Worm (Caenorhabditis elegans): Measurements from ENCODE around the gene K08F8.15.

Gene K08F8.15

ce11 chrII:8787376-8787775 lies 20.8 kb downstream of the K08F8.15 start:
- no peak for TF ChIP-seq nhr-76 (tag; optimal IDR thresholded peaks at IDR 0.05)
- TF ChIP-seq nhr-237 (tag; optimal IDR thresholded peaks at IDR 0.05) = peak; percentile 89
- peak; percentile 94 for TF ChIP-seq lin-13 (GFP tag; optimal IDR thresholded peaks at IDR 0.05)
- peak; percentile 75 to 89 (median 82) for TF ChIP-seq ceh-82 (tag; optimal IDR thresholded peaks at IDR 0.05)
- TF ChIP-seq mab-9 (GFP tag; IDR thresholded peaks at IDR 0.05) = peak; percentile 91
- TF ChIP-seq grh-1 (GFP tag; IDR thresholded peaks at IDR 0.05) = peak; percentile 95
- no peak for TF ChIP-seq unc-62 (GFP tag; optimal IDR thresholded peaks at IDR 0.05)
- TF ChIP-seq nhr-47 (tag; optimal IDR thresholded peaks at IDR 0.05) = peak; percentile 97
- TF ChIP-seq sox-4 (tag; optimal IDR thresholded peaks at IDR 0.05) = peak; percentile 85
- TF ChIP-seq tlp-1 (tag; optimal IDR thresholded peaks at IDR 0.05) = no peak
- peak; percentile 96 for TF ChIP-seq dsc-1 (tag; optimal IDR thresholded peaks at IDR 0.05)
- peak; percentile 94 for TF ChIP-seq rnt-1 (tag; optimal IDR thresholded peaks at IDR 0.05)
- TF ChIP-seq lsy-2 (tag; optimal IDR thresholded peaks at IDR 0.05) = peak; percentile 93 to 94
- peak; percentile 96 for TF ChIP-seq xbp-1 (tag; optimal IDR thresholded peaks at IDR 0.05)
- no peak for TF ChIP-seq C34B4.2 (tag; optimal IDR thresholded peaks at IDR 0.05)
- TF ChIP-seq nhr-19 (GFP tag; conservative IDR thresholded peaks at IDR 0.05) = peak; percentile 96
- peak; percentile 94 for TF ChIP-seq ceh-8 (GFP tag; optimal IDR thresholded peaks at IDR 0.05)
- no peak for TF ChIP-seq nhr-84 (tag; optimal IDR thresholded peaks at IDR 0.05)
- TF ChIP-seq egl-27 (tag; optimal IDR thresholded peaks at IDR 0.05) = no peak
- TF ChIP-seq aha-1 (tag; optimal IDR thresholded peaks at IDR 0.05) = peak; percentile 7
- peak; percentile 99 for TF ChIP-seq fkh-8 (tag; optimal IDR thresholded peaks at IDR 0.05)
- TF ChIP-seq fkh-10 (GFP tag; optimal IDR thresholded peaks at IDR 0.05) = peak; percentile 75
- TF ChIP-seq vab-15 (tag; optimal IDR thresholded peaks at IDR 0.05) = peak; percentile 87
- peak; percentile 77 to 83 (median 81) for TF ChIP-seq dpl-1 (GFP tag; optimal IDR thresholded peaks at IDR 0.05)
- TF ChIP-seq jun-1 (tag; optimal IDR thresholded peaks at IDR 0.05) = peak; percentile 96
- TF ChIP-seq lin-35 (GFP tag; optimal IDR thresholded peaks at IDR 0.05) = peak; percentile 88 to 94
- peak; percentile 87 for TF ChIP-seq lin-39 (tag; optimal IDR thresholded peaks at IDR 0.05)
- TF ChIP-seq irx-1 (tag; optimal IDR thresholded peaks at IDR 0.05) = peak; percentile 94
- TF ChIP-seq pax-3 (tag; optimal IDR thresholded peaks at IDR 0.05) = peak; percentile 93
- peak; percentile 93 for TF ChIP-seq egl-13 (tag; optimal IDR thresholded peaks at IDR 0.05)
- peak; percentile 90 to 93 for TF ChIP-seq efl-1 (optimal IDR thresholded peaks at IDR 0.05)
- TF ChIP-seq efl-1 (GFP tag; optimal IDR thresholded peaks at IDR 0.05 in 1 of 2) = peak; percentile 78 to 98
- peak; percentile 79 for TF ChIP-seq sup-37 (GFP tag; optimal IDR thresholded peaks at IDR 0.05)
- TF ChIP-seq ets-5 (GFP tag; IDR thresholded peaks at IDR 0.05) = no peak
- TF ChIP-seq aly-2 (tag; optimal IDR thresholded peaks at IDR 0.05) = peak; percentile 74
- TF ChIP-seq mef-2 (tag; optimal IDR thresholded peaks at IDR 0.05) = peak; percentile 66
- peak; percentile 90 for TF ChIP-seq fos-1 (tag; optimal IDR thresholded peaks at IDR 0.05)
- peak; percentile 18 for TF ChIP-seq ceh-63 (GFP tag; optimal IDR thresholded peaks at IDR 0.05)
- TF ChIP-seq unc-30 (tag; optimal IDR thresholded peaks at IDR 0.05) = no peak
- TF ChIP-seq pag-3 (tag; optimal IDR thresholded peaks at IDR 0.05; ENCODE audit: borderline replicate concordance, insufficient read depth) = no peak
- peak; percentile 92 for TF ChIP-seq ceh-88 (GFP tag; IDR thresholded peaks at IDR 0.05)
- TF ChIP-seq lin-15B (tag; optimal IDR thresholded peaks at IDR 0.05) = peak; percentile 23
- no peak for TF ChIP-seq unc-98 (GFP tag; IDR thresholded peaks at IDR 0.05)
- TF ChIP-seq mep-1 (tag; optimal IDR thresholded peaks at IDR 0.05) = peak; percentile 98
- TF ChIP-seq nhr-20 (tag; optimal IDR thresholded peaks at IDR 0.05) = peak; percentile 99
- TF ChIP-seq nhr-11 (tag; optimal IDR thresholded peaks at IDR 0.05) = peak; percentile 94
- peak; percentile 5 for TF ChIP-seq zag-1 (tag; optimal IDR thresholded peaks at IDR 0.05)
- TF ChIP-seq alr-1 (tag; optimal IDR thresholded peaks at IDR 0.05; ENCODE audit: borderline replicate concordance) = no peak
- TF ChIP-seq C16A3.4 (tag; optimal IDR thresholded peaks at IDR 0.05) = peak; percentile 93
- TF ChIP-seq hpl-2 (GFP tag; optimal IDR thresholded peaks at IDR 0.05) = peak; percentile 86
- TF ChIP-seq elt-3 (tag; optimal IDR thresholded peaks at IDR 0.05) = peak in 3 of 6 experiments; percentile 83 to 94 (median 86)
- peak; percentile 84 for TF ChIP-seq zip-4 (GFP tag; optimal IDR thresholded peaks at IDR 0.05)
- TF ChIP-seq hlh-17 (GFP tag; optimal IDR thresholded peaks at IDR 0.05; ENCODE audit: borderline replicate concordance) = no peak

All from whole organism, L1 larva.